Fruit fly (Drosophila melanogaster) whole organism: ENCODE measurements around the gene Orc5.

Experiments used
- CG8478 ChIP-seq: fragments of >200 bp; optimal IDR thresholded peaks from 2 replicates; lab custom pipeline; 2018; ENCODE audit warnings: inconsistent platforms
- Dll ChIP-seq: fragments of >200 bp; optimal IDR thresholded peaks from 2 replicates; lab custom pipeline; 2017
- EcR ChIP-seq, 2 experiments: fragments of >200 bp; optimal IDR thresholded peaks; 2 replicates each; lab custom pipeline; 2017; ENCODE audit warnings: missing biosample characterization in 2 of 2, missing genetic modification characterization in 2 of 2, missing genetic modification reagents in 2 of 2
- pan ChIP-seq: fragments of >200 bp; optimal IDR thresholded peaks from 2 replicates; lab custom pipeline; 2017
- psq ChIP-seq: fragments of >200 bp; optimal IDR thresholded peaks from 2 replicates; lab custom pipeline; 2017
- usp ChIP-seq: fragments of >200 bp; optimal IDR thresholded peaks from 2 replicates; lab custom pipeline; 2017; ENCODE audit warnings: missing biosample characterization, missing genetic modification characterization, mixed read lengths

DNA sequence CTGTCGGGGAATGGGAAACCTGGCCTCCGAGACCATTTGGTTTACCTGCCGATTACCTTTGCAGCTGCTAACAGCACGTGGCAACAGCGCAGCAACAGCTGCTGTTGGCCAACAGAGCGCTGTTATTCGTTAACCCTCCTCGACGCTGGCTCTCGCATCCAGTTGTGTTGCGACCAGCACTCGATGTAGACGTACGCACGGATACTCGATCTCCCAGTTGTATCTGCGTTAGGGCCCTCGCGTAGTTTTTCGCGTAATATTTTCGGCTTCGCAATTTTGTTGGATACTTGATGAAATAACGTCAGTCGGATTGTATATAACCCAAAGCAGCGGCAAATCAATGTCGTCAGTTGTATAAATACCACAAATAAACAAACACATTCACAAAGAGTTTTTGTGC lies 49.2 kb downstream of the Orc5 start:
- TF ChIP-seq EcR (GFP tag; optimal IDR thresholded peaks at IDR 0.05; lab: Kevin White, UChicago), result no peak
- TF ChIP-seq psq (lab: Kevin White, UChicago), result no peak
- no peak for TF ChIP-seq usp
- no peak for TF ChIP-seq pan (lab: Kevin White, UChicago)
- no peak for TF ChIP-seq CG8478 (lab: Kevin White, UChicago)
- TF ChIP-seq Dll (lab: Kevin White, UChicago), result no peak
